Worm (Caenorhabditis elegans) whole organism, midembryonic: ENCODE results near the gene F28B12.1.

Experiments used
- T22C8.4 ChIP-seq: fragments of 200-800 bp; sonication (Bioruptor generic); IDR thresholded peaks from 2 replicates; pipeline ENCODE4 v1.3.6; 2022; ENCODE audit warnings: missing genetic modification characterization, missing compliant biosample characterization
- cog-1 ChIP-seq: sonication (generic microtip); optimal IDR thresholded peaks from 2 replicates; lab custom pipeline; 2016; ENCODE audit warnings: missing genetic modification characterization, missing compliant biosample characterization
- flt-1 ChIP-seq: fragments of 200-800 bp; sonication (Bioruptor generic); IDR thresholded peaks from 2 replicates; pipeline ENCODE4 v1.3.6; 2022; ENCODE audit warnings: missing genetic modification characterization, missing compliant biosample characterization
- ref-1 ChIP-seq: fragments of 200-800 bp; sonication (Bioruptor generic); conservative IDR thresholded peaks from 2 replicates; pipeline ENCODE4 v1.3.6; 2022; ENCODE audit warnings: missing genetic modification reagents, missing genetic modification characterization, missing compliant biosample characterization
- tab-1 ChIP-seq: fragments of 200-800 bp; sonication (Bioruptor generic); IDR thresholded peaks from 2 replicates; pipeline ENCODE4 v1.3.6; 2022; ENCODE audit warnings: missing genetic modification characterization, missing compliant biosample characterization
- ztf-29 ChIP-seq: fragments of 200-800 bp; sonication (Bioruptor generic); IDR thresholded peaks from 2 replicates; pipeline ENCODE4 v1.3.6; 2022; ENCODE audit warnings: missing genetic modification reagents, missing genetic modification characterization, missing compliant biosample characterization

DNA sequence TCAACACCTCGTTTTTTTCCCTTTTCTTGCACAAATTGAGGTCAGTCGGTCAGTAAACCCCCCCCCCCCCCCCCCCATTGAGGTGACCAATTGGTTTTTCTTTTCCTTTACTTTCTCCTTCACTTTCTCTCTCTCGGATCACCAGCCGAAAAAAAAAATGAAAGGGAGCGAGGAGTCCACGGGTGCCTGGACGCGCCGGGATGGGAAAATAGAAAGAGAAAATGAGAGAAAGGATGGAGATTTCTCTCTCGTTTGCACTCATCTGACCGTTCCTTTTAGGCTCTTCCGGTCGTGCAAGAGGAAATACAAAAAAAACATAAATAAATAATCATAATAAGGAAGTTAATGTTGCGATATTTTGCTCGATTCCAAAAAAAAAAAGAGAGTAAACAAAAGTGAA, 43.6 kb upstream of the F28B12.1 start:
- TF ChIP-seq T22C8.4 (GFP tag; lab: Robert Waterston, UW) = no peak
- TF ChIP-seq ref-1 (GFP tag; lab: Robert Waterston, UW) = no peak
- no peak for TF ChIP-seq flt-1 (GFP tag; lab: Robert Waterston, UW)
- no peak for TF ChIP-seq cog-1 (tag; lab: Kevin White, UChicago)
- TF ChIP-seq ztf-29 = no peak
- no peak for TF ChIP-seq tab-1 (GFP tag; lab: Robert Waterston, UW)
